Worm (Caenorhabditis elegans) whole organism, L2 larva: ENCODE data around the gene mrp-5.

Source experiments
- alr-1 ChIP-seq: fragments of 150-350 bp; optimal IDR thresholded peaks from 2 replicates; lab custom pipeline; 2014; ENCODE audit warnings: missing biosample characterization, missing genetic modification characterization
- ama-1 ChIP-seq: fragments of 150-350 bp; optimal IDR thresholded peaks from 2 replicates; lab custom pipeline; 2018; ENCODE audit warnings: inconsistent platforms
- blmp-1 ChIP-seq: sonication (generic microtip); optimal IDR thresholded peaks from 2 replicates; lab custom pipeline; 2017; ENCODE audit warnings: missing genetic modification characterization, mild to moderate bottlenecking, missing compliant biosample characterization, antibody characterized with exemption, moderate library complexity; ENCODE audit not compliant: insufficient read depth
- ceh-16 ChIP-seq: fragments of 150-350 bp; optimal IDR thresholded peaks from 2 replicates; lab custom pipeline; 2014; ENCODE audit warnings: missing biosample characterization, missing genetic modification characterization
- crh-2 ChIP-seq: sonication (generic microtip); optimal IDR thresholded peaks from 2 replicates; lab custom pipeline; 2017; ENCODE audit warnings: missing biosample characterization, missing genetic modification characterization
- dmd-4 ChIP-seq: sonication (generic microtip); optimal IDR thresholded peaks from 2 replicates; lab custom pipeline; 2017; ENCODE audit warnings: missing biosample characterization, missing genetic modification characterization
- elt-3 ChIP-seq: sonication (generic microtip); optimal IDR thresholded peaks from 2 replicates; lab custom pipeline; 2017; ENCODE audit warnings: missing biosample characterization, missing genetic modification characterization
- lin-11 ChIP-seq: fragments of 150-350 bp; sonication (generic microtip); optimal IDR thresholded peaks from 2 replicates; lab custom pipeline; 2014; ENCODE audit warnings: missing biosample characterization, missing genetic modification characterization, inconsistent platforms, mixed read lengths
- nhr-11 ChIP-seq: fragments of 150-350 bp; optimal IDR thresholded peaks from 2 replicates; lab custom pipeline; 2014; ENCODE audit warnings: missing biosample characterization, missing genetic modification characterization
- nhr-23 ChIP-seq: fragments of 150-350 bp; optimal IDR thresholded peaks from 2 replicates; lab custom pipeline; 2014; ENCODE audit warnings: missing biosample characterization, missing genetic modification reagents, missing genetic modification characterization
- nhr-237 ChIP-seq: fragments of 150-350 bp; optimal IDR thresholded peaks from 2 replicates; lab custom pipeline; 2014; ENCODE audit warnings: missing biosample characterization, missing genetic modification characterization
- nhr-25 ChIP-seq: fragments of 150-350 bp; sonication (generic microtip); optimal IDR thresholded peaks from 3 replicates; lab custom pipeline; 2014; ENCODE audit warnings: missing biosample characterization, missing genetic modification characterization
- unc-62 ChIP-seq: fragments of 150-350 bp; optimal IDR thresholded peaks from 2 replicates; lab custom pipeline; 2014; ENCODE audit warnings: missing biosample characterization, missing genetic modification reagents, missing genetic modification characterization
- ztf-1 ChIP-seq: fragments of 200-800 bp; sonication (Bioruptor generic); conservative IDR thresholded peaks from 2 replicates; pipeline ENCODE4 v1.3.6; 2022; ENCODE audit warnings: missing genetic modification characterization, missing compliant biosample characterization

ce11 chrX:14978756-14979155, 32.6 kb upstream of the mrp-5 start:
- TF ChIP-seq dmd-4 (tag; lab: Kevin White, UChicago) (no peak), elt-3 (tag; lab: Kevin White, UChicago) (no peak), nhr-25 (tag; lab: Kevin White, UChicago) (peak; percentile 51), ceh-16 (tag; lab: Kevin White, UChicago) (no peak), ztf-1 (GFP tag; lab: Robert Waterston, UW) (no peak), lin-11 (tag; lab: Kevin White, UChicago) (no peak), blmp-1 (tag; lab: Kevin White, UChicago) (no peak), unc-62 (GFP tag; lab: Kevin White, UChicago) (no peak), ama-1 (lab: Kevin White, UChicago) (no peak), nhr-23 (no peak), crh-2 (tag; lab: Kevin White, UChicago) (peak; percentile 54), alr-1 (tag; lab: Kevin White, UChicago) (no peak), nhr-11 (no peak), nhr-237 (tag; lab: Kevin White, UChicago) (no peak)
